Worm (Caenorhabditis elegans) whole organism, dauer: ENCODE results near the gene wht-3.

Source experiments
- unc-62 ChIP-seq: sonication (generic microtip); optimal IDR thresholded peaks from 2 replicates; lab custom pipeline; 2017; ENCODE audit warnings: missing biosample characterization, missing genetic modification reagents, missing genetic modification characterization

Gene wht-3

ce11 chrIII:4151548-4152104 is at the start of gene wht-3, which contains the start of gene har-1:
wht-3 (minus strand) TSS chrIII:4151598.
har-1 (plus strand) TSS chrIII:4152054.
- no peak for TF ChIP-seq unc-62 (GFP tag; lab: Kevin White, UChicago)

ce11 chrIII:4196988-4197384 is 45.6 kb upstream of the wht-3 start, which contains the start of gene asd-1:
asd-1 (plus strand) TSS chrIII:4197285.
- TF ChIP-seq unc-62 (GFP tag; lab: Kevin White, UChicago) = no peak

ce11 chrIII:4196301-4196987 is 45.0 kb upstream of the wht-3 start:
- no peak for TF ChIP-seq unc-62 (GFP tag; lab: Kevin White, UChicago)

- TF ChIP-seq unc-62 (GFP tag; lab: Kevin White, UChicago) = no peak
These were observed 44.1 kb upstream of the wht-3 start for ce11 chrIII:4195306-4196008.

ce11 chrIII:4194349-4195110 is 43.1 kb upstream of the wht-3 start:
- no peak for TF ChIP-seq unc-62 (GFP tag; lab: Kevin White, UChicago)

ce11 chrIII:4193659-4194103 is 42.3 kb upstream of the wht-3 start, which contains the start of gene xbp-1:
xbp-1 (plus strand) TSS chrIII:4193809.
- no peak for TF ChIP-seq unc-62 (GFP tag; lab: Kevin White, UChicago)

- TF ChIP-seq unc-62 (GFP tag; lab: Kevin White, UChicago) = no peak
These were observed 39.8 kb upstream of the wht-3 start, which contains the start of gene dnj-16 for ce11 chrIII:4191091-4191638. dnj-16 (plus strand) TSS chrIII:4191141.

- TF ChIP-seq unc-62 (GFP tag; lab: Kevin White, UChicago) = no peak
These were observed 38.8 kb upstream of the wht-3 start, which contains the start of gene spp-28 for ce11 chrIII:4190241-4190640. spp-28 (minus strand) TSS chrIII:4190341.

- TF ChIP-seq unc-62 (GFP tag; lab: Kevin White, UChicago) = no peak
These were observed 38.2 kb upstream of the wht-3 start for ce11 chrIII:4189602-4190001.

- TF ChIP-seq unc-62 (GFP tag; lab: Kevin White, UChicago) = no peak
These were observed 36.4 kb upstream of the wht-3 start, which contains the start of gene R74.2 for ce11 chrIII:4187845-4188244. R74.2 (plus strand) TSS chrIII:4188160.

- no peak for TF ChIP-seq unc-62 (GFP tag; lab: Kevin White, UChicago)
These were observed 35.4 kb upstream of the wht-3 start, which contains the start of gene lars-1 for ce11 chrIII:4186751-4187309. lars-1 (minus strand) TSS chrIII:4186801.

- no peak for TF ChIP-seq unc-62 (GFP tag; lab: Kevin White, UChicago)
These were observed 29.9 kb upstream of the wht-3 start, which contains the start of gene C16C10.1 for ce11 chrIII:4181338-4181737. C16C10.1 (minus strand) TSS chrIII:4181438.

- TF ChIP-seq unc-62 (GFP tag; lab: Kevin White, UChicago) = no peak
These were observed 27.2 kb upstream of the wht-3 start, which contains the start of gene C16C10.2 for ce11 chrIII:4178564-4178963. C16C10.2 (minus strand) TSS chrIII:4178664.

ce11 chrIII:4176109-4176596 is 24.8 kb upstream of the wht-3 start, which contains the start of the genes hrde-1 and C16C10.13:
hrde-1 (minus strand) TSS chrIII:4176159.
C16C10.13 (plus strand) TSS chrIII:4176440.
- no peak for TF ChIP-seq unc-62 (GFP tag; lab: Kevin White, UChicago)
